Worm (Caenorhabditis elegans): Measurements from ENCODE around the gene C50A2.3.

C50A2.3 gene

DNA sequence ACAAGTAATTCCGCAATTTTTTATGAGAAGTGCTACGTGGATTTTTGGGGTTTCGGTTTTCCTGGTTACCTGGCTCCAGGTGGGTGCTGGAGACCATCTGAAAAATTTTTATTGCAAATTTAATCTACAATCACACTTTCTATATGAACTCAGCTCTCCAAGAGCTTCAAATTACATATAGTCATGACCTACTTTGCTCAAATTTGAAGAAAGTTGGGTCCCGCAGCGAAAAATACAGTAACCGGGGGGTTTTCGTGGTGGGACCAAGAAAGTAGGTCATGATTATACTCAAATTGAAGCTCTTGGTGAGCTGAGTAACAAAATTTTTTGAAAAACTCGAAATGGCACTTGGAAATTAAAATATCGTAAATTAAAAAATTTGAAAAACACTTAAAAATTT, 2.6 kb upstream of the C50A2.3 start, which contains the start of gene ets-8 (continued):
- TF ChIP-seq lsl-1 (GFP tag; optimal IDR thresholded peaks at IDR 0.05): no peak

DNA sequence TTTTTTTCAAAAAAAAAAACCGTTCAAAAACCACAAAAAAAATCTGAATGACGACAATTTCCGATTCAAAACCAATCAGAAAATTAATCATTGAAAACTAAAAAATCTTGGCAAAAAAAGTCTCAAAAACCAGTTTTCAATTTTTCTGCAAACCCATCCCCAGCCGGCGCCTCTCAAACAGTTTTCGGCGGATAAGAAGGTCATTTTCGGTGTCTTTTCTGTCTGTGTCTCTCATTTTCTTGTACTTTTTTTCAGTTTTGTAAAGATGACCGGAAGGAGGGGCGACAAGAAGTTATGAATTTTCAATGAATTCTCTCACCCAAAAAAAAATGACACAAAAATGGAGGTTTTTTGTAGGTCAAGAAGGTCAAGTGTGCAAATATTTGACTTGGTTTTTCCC, 2.6 kb downstream of the C50A2.3 start:
- TF ChIP-seq F49E8.2 (tag; optimal IDR thresholded peaks at IDR 0.05; ENCODE audit: insufficient read depth) (no peak), hmg-1.2 (GFP tag; IDR thresholded peaks at IDR 0.05) (peak; percentile 29; the same call in 1 of the 2 replicates), ztf-3 (GFP tag; optimal IDR thresholded peaks at IDR 0.05) (no peak), madf-6 (GFP tag; IDR thresholded peaks at IDR 0.05) (no peak)

DNA sequence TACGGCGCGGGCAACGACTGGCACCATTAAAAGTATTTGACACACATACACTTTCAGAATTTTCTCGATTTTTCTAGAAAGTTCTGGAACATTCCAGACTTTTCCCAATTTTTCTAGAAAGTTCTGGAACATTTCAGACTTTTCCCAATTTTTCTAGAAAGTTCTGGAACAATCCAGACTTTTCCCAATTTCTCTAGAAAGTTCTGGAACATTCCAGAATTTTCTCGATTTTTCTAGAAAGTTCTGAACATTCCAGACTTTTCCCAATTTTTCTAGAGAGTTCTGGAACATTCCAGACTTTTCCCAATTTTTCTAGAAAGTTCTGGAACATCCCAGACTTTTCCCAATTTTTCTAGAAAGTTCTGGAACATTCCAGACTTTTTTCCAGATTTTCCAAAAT, 4.1 kb downstream of the C50A2.3 start:
- TF ChIP-seq hsf-1 (GFP tag; IDR thresholded peaks at IDR 0.05): peak; percentile 92

DNA sequence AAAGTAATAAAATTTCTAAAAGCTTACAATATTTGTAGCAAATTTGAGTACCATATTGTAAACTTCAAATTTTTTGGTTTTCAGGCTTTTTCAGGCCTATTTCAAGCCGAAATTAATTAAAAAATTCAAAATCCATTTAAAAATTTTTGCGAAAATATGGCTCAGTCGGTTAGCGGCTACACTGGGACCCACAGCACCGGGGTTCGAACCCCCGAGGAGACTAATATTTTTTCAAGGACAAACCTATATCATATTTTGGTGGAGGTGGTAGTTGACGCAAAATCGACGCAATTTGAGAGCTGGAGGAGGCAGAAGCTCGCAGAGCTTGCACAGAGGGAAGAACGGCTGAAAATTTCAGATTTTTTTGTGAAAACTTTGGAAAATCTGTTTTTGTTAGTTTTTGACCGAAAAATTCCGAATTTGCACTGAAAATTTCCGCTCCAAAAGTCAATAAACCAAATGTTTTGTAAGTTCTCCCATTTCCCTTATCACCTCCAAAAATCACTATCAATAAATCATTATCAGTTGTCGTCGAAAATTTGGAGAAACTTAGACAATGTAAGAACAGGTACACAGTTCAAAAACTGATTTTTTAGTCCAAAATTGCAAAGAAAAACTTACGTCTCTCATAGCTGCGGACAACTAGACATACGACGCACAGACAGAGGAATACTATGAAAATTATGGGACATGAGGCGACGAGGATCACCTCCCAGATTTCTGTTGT, 9.2 kb downstream of the C50A2.3 start:
- no peak for TF ChIP-seq sptf-2 (GFP tag; optimal IDR thresholded peaks at IDR 0.05)
- no peak for TF ChIP-seq hmg-20 (GFP tag; IDR thresholded peaks at IDR 0.05)
- TF ChIP-seq Y56A3A.18 (GFP tag; IDR thresholded peaks at IDR 0.05): no peak
- TF ChIP-seq tbp1 (GFP tag; optimal IDR thresholded peaks at IDR 0.05): peak; percentile 42
- TF ChIP-seq lsl-1 (GFP tag; optimal IDR thresholded peaks at IDR 0.05): no peak
- TF ChIP-seq rpc-1 (optimal IDR thresholded peaks at IDR 0.05): peak; percentile 8
- peak; percentile 61 for TF ChIP-seq rpc-1 (tag; optimal IDR thresholded peaks at IDR 0.05)
- TF ChIP-seq him-1 (tag; optimal IDR thresholded peaks at IDR 0.05): no peak
- no peak for TF ChIP-seq ekl-4 (GFP tag; IDR thresholded peaks at IDR 0.05)
- TF ChIP-seq hsf-1 (GFP tag; IDR thresholded peaks at IDR 0.05): no peak
- TF ChIP-seq hlh-26 (GFP tag; conservative IDR thresholded peaks at IDR 0.05): no peak
- TF ChIP-seq nhr-90 (tag; optimal IDR thresholded peaks at IDR 0.05): no peak
- TF ChIP-seq attf-5 (GFP tag; optimal IDR thresholded peaks at IDR 0.05): no peak
- TF ChIP-seq nhr-80 (tag; optimal IDR thresholded peaks at IDR 0.05): peak; percentile 39
- TF ChIP-seq B0261.1 (tag; optimal IDR thresholded peaks at IDR 0.05): no peak
- TF ChIP-seq lir-1 (GFP tag; conservative IDR thresholded peaks at IDR 0.05): no peak
- no peak for TF ChIP-seq ccch-3 (GFP tag; optimal IDR thresholded peaks at IDR 0.05)

DNA sequence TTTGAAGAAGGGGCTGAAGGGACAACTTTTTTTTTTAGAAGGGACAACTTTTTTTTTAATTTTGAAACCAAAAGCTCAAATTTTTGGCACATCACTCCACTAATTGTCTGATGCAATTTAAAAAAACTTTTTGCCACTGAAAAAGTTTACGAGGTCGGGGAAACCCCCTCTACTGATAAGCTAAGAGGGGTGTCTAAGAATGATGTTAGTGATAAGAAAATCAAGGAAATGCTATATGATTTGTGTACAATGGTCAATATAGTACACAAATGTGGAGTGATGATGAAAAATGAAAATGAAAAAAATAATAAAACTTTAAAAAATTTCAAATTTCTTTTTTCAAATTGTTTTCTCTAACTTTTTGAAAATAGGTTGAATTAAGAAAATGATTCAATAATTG, 10.2 kb downstream of the C50A2.3 start:
- TF ChIP-seq egl-44 (GFP tag; IDR thresholded peaks at IDR 0.05) (no peak), nhr-80 (tag; optimal IDR thresholded peaks at IDR 0.05) (peak; percentile 71), nhr-27 (tag; optimal IDR thresholded peaks at IDR 0.05) (no peak)

DNA sequence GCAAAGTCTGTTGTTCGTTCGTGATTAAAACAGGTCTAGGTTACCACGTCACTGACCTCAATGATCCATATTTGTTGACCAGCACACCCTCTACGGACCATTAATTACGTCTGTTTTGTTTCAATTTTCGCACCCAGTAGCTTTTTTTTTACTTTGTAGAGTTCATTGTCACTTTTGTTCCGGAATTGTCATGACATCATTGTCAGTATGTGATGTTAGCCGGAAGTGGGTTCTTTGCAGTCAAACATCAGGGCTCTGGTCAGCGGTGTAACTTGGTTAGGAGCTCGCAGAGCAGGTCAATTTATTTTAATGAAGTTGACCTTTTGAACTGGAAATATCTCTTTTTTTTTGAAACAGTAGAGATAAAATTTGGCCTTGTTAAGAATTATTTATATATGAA, 21.2 kb downstream of the C50A2.3 start, which contains the start of gene C44B12.6:
TSS of gene C44B12.6 (minus strand) at position 101 of the 400 bp plus-strand sequence.
- TF ChIP-seq lin-40 (tag; optimal IDR thresholded peaks at IDR 0.05) (no peak), ceh-79 (tag; optimal IDR thresholded peaks at IDR 0.05) (no peak), ztf-3 (GFP tag; optimal IDR thresholded peaks at IDR 0.05) (no peak), pbrm-1 (GFP tag; IDR thresholded peaks at IDR 0.05) (no peak), ZK185.1 (tag; optimal IDR thresholded peaks at IDR 0.05; ENCODE audit: poor library complexity, severe bottlenecking) (no peak), Y53G8AR.9 (GFP tag; conservative IDR thresholded peaks at IDR 0.05) (no peak), F39B2.1 (GFP tag; IDR thresholded peaks at IDR 0.05) (no peak), Y67H2A.10 (GFP tag; conservative IDR thresholded peaks at IDR 0.05) (no peak), lsl-1 (GFP tag; optimal IDR thresholded peaks at IDR 0.05) (no peak), F10E7.11 (tag; optimal IDR thresholded peaks at IDR 0.05) (no peak), let-607 (tag; optimal IDR thresholded peaks at IDR 0.05) (no peak), let-526 (GFP tag; IDR thresholded peaks at IDR 0.05) (no peak), madf-3 (GFP tag; IDR thresholded peaks at IDR 0.05) (no peak), gei-17 (GFP tag; optimal IDR thresholded peaks at IDR 0.05) (no peak), rec-8 (tag; optimal IDR thresholded peaks at IDR 0.05) (no peak), ztf-25 (GFP tag; IDR thresholded peaks at IDR 0.05) (no peak), nfya-2 (GFP tag; IDR thresholded peaks at IDR 0.05) (no peak)
